Fruit fly (Drosophila melanogaster) whole organism, prepupa: Measurements from ENCODE around the gene qjt.

Experiments
- Blimp-1 ChIP-seq: fragments of 200-800 bp; sonication (Bioruptor generic); optimal IDR thresholded peaks from 3 replicates; lab custom pipeline; 2017; ENCODE audit warnings: missing biosample characterization, missing genetic modification characterization, mild to moderate bottlenecking, moderate library complexity, missing genetic modification reagents
- CG11294 ChIP-seq: fragments of 200-800 bp; sonication (Bioruptor generic); IDR thresholded peaks from 2 replicates; pipeline ENCODE4 v1.3.6; 2022; ENCODE audit warnings: missing biosample characterization, missing genetic modification characterization
- CG11762 ChIP-seq: fragments of 200-800 bp; sonication (Bioruptor generic); optimal IDR thresholded peaks from 3 replicates; lab custom pipeline; 2016; ENCODE audit warnings: missing biosample characterization, missing genetic modification characterization; ENCODE audit not compliant: insufficient read depth
- CG11902 ChIP-seq: fragments of 200-800 bp; sonication (Bioruptor generic); optimal IDR thresholded peaks from 3 replicates; lab custom pipeline; 2016; ENCODE audit warnings: missing biosample characterization, missing genetic modification characterization
- CG15336 ChIP-seq: fragments of 200-800 bp; sonication (Bioruptor generic); IDR thresholded peaks from 2 replicates; pipeline ENCODE4 v1.3.6; 2022; ENCODE audit warnings: missing biosample characterization, missing genetic modification characterization
- CG1621 ChIP-seq: fragments of 200-800 bp; sonication (Bioruptor generic); optimal IDR thresholded peaks from 3 replicates; lab custom pipeline; 2018; ENCODE audit warnings: missing biosample characterization, mild to moderate bottlenecking, missing genetic modification characterization
- CG16779 ChIP-seq: fragments of 200-800 bp; sonication (Bioruptor generic); optimal IDR thresholded peaks from 3 replicates; lab custom pipeline; 2017; ENCODE audit warnings: missing biosample characterization, mild to moderate bottlenecking, missing genetic modification characterization
- CG3032 ChIP-seq: fragments of 200-800 bp; optimal IDR thresholded peaks from 2 replicates; lab custom pipeline; 2019; ENCODE audit warnings: missing biosample characterization, mild to moderate bottlenecking, missing genetic modification characterization, moderate library complexity
- CG31627 ChIP-seq: fragments of 200-800 bp; sonication (Bioruptor generic); optimal IDR thresholded peaks from 3 replicates; lab custom pipeline; 2016; ENCODE audit warnings: missing biosample characterization, missing genetic modification characterization
- CG32006 ChIP-seq: fragments of 200-800 bp; sonication (Bioruptor generic); optimal IDR thresholded peaks from 3 replicates; lab custom pipeline; 2017; ENCODE audit warnings: missing biosample characterization, mild to moderate bottlenecking, missing genetic modification characterization
- CG3919 ChIP-seq: fragments of 200-800 bp; sonication (Bioruptor generic); optimal IDR thresholded peaks from 3 replicates; lab custom pipeline; 2016; ENCODE audit warnings: missing biosample characterization, missing genetic modification characterization
- CG4318 ChIP-seq: fragments of 200-800 bp; sonication (Bioruptor generic); optimal IDR thresholded peaks from 3 replicates; lab custom pipeline; 2017; ENCODE audit warnings: missing biosample characterization, mild to moderate bottlenecking, missing genetic modification characterization
- CG6163 ChIP-seq: fragments of 200-800 bp; sonication (Bioruptor generic); IDR thresholded peaks from 3 replicates; pipeline ENCODE4 v1.3.6; 2022; ENCODE audit warnings: missing biosample characterization, missing genetic modification characterization
- CG6276 ChIP-seq: fragments of 200-800 bp; sonication (Bioruptor generic); optimal IDR thresholded peaks from 2 replicates; lab custom pipeline; 2017; ENCODE audit warnings: missing biosample characterization, mild to moderate bottlenecking, missing genetic modification characterization
- CG6808 ChIP-seq: fragments of 200-800 bp; sonication (Bioruptor generic); optimal IDR thresholded peaks from 3 replicates; lab custom pipeline; 2017; ENCODE audit warnings: missing biosample characterization, missing genetic modification characterization, mild to moderate bottlenecking, moderate library complexity, missing genetic modification reagents
- CG8119 ChIP-seq: fragments of 200-800 bp; sonication (Bioruptor generic); IDR thresholded peaks from 3 replicates; pipeline ENCODE4 v1.3.6; 2022; ENCODE audit warnings: missing biosample characterization, missing genetic modification characterization
- CG8319 ChIP-seq: fragments of 200-800 bp; sonication (Bioruptor generic); optimal IDR thresholded peaks from 3 replicates; lab custom pipeline; 2016; ENCODE audit warnings: missing biosample characterization, missing genetic modification characterization
- CG9139 ChIP-seq: fragments of 200-800 bp; sonication (Bioruptor generic); optimal IDR thresholded peaks from 3 replicates; lab custom pipeline; 2017; ENCODE audit warnings: missing biosample characterization, mild to moderate bottlenecking, missing genetic modification characterization
- Eip75B ChIP-seq: fragments of 200-800 bp; sonication (Bioruptor generic); optimal IDR thresholded peaks from 3 replicates; lab custom pipeline; 2016; ENCODE audit warnings: missing biosample characterization, missing genetic modification characterization
- Eip78C ChIP-seq: fragments of 200-800 bp; sonication (Bioruptor generic); peaks from one replicate; lab custom pipeline; 2016; ENCODE audit warnings: missing biosample characterization, missing genetic modification characterization
- Ets96B ChIP-seq: fragments of 200-800 bp; optimal IDR thresholded peaks from 2 replicates; lab custom pipeline; 2019; ENCODE audit warnings: missing biosample characterization, mild to moderate bottlenecking, missing genetic modification characterization, moderate library complexity
- Gug ChIP-seq: fragments of 200-800 bp; sonication (Bioruptor generic); IDR thresholded peaks from 2 replicates; pipeline ENCODE4 v1.3.6; 2022; ENCODE audit warnings: missing biosample characterization, missing genetic modification characterization
- Hr4 ChIP-seq: fragments of 200-800 bp; sonication (Bioruptor generic); optimal IDR thresholded peaks from 3 replicates; lab custom pipeline; 2016; ENCODE audit warnings: missing biosample characterization, missing genetic modification characterization
- Lpt ChIP-seq: fragments of 200-800 bp; sonication (Bioruptor generic); optimal IDR thresholded peaks from 3 replicates; lab custom pipeline; 2016; ENCODE audit warnings: missing biosample characterization, missing genetic modification characterization
- Met ChIP-seq: fragments of 200-800 bp; sonication (Bioruptor generic); optimal IDR thresholded peaks from 3 replicates; lab custom pipeline; 2016; ENCODE audit warnings: missing biosample characterization, missing genetic modification characterization
- OdsH ChIP-seq: fragments of 200-800 bp; sonication (Bioruptor generic); optimal IDR thresholded peaks from 3 replicates; lab custom pipeline; 2016; ENCODE audit warnings: missing biosample characterization, missing genetic modification characterization
- Sox14 ChIP-seq: fragments of 200-800 bp; sonication (Bioruptor generic); optimal IDR thresholded peaks from 3 replicates; lab custom pipeline; 2016; ENCODE audit warnings: missing biosample characterization, missing genetic modification characterization
- Sox15 ChIP-seq: fragments of 200-800 bp; sonication (Bioruptor generic); optimal IDR thresholded peaks from 3 replicates; lab custom pipeline; 2016; ENCODE audit warnings: missing biosample characterization, missing genetic modification characterization
- dac ChIP-seq: fragments of 200-800 bp; sonication (Bioruptor generic); optimal IDR thresholded peaks from 2 replicates; lab custom pipeline; 2017; ENCODE audit warnings: missing biosample characterization, mild to moderate bottlenecking, missing genetic modification characterization
- dsx ChIP-seq: fragments of 200-800 bp; optimal IDR thresholded peaks from 3 replicates; lab custom pipeline; 2019; ENCODE audit warnings: missing biosample characterization, mild to moderate bottlenecking, missing genetic modification characterization, moderate library complexity; ENCODE audit not compliant: poor library complexity, severe bottlenecking
- eg ChIP-seq: fragments of 200-800 bp; sonication (Bioruptor generic); IDR thresholded peaks from 3 replicates; pipeline ENCODE4 v1.3.6; 2022; ENCODE audit warnings: missing biosample characterization, missing genetic modification characterization
- fd85E ChIP-seq: fragments of 200-800 bp; sonication (Bioruptor generic); optimal IDR thresholded peaks from 3 replicates; lab custom pipeline; 2016; ENCODE audit warnings: missing biosample characterization, missing genetic modification characterization
- lz ChIP-seq: fragments of 200-800 bp; sonication (Bioruptor generic); optimal IDR thresholded peaks from 3 replicates; lab custom pipeline; 2016; ENCODE audit warnings: missing biosample characterization, missing genetic modification characterization
- pdm3 ChIP-seq: fragments of 200-800 bp; sonication (Bioruptor generic); optimal IDR thresholded peaks from 3 replicates; lab custom pipeline; 2016; ENCODE audit warnings: missing biosample characterization, missing genetic modification characterization
- salr ChIP-seq, 2 experiments: fragments of 200-800 bp; sonication (Bioruptor generic); optimal IDR thresholded peaks; 3 replicates each; lab custom pipeline; 2016 to 2018; ENCODE audit warnings: missing biosample characterization in 2 of 2, missing genetic modification characterization in 2 of 2, mild to moderate bottlenecking in 1 of 2
- spab ChIP-seq: fragments of 200-800 bp; sonication (Bioruptor generic); optimal IDR thresholded peaks from 2 replicates; lab custom pipeline; 2017; ENCODE audit warnings: missing biosample characterization, mild to moderate bottlenecking, missing genetic modification characterization, missing genetic modification reagents
- ss ChIP-seq, 2 experiments: fragments of 200-800 bp; sonication (Bioruptor generic); optimal IDR thresholded peaks; 2 replicates in 1 of 2; 3 replicates in 1 of 2; lab custom pipeline; 2017 to 2018; ENCODE audit warnings: mild to moderate bottlenecking in 2 of 2, missing biosample characterization in 2 of 2, missing genetic modification characterization in 2 of 2, moderate library complexity in 1 of 2
- svp ChIP-seq: fragments of 200-800 bp; sonication (Bioruptor generic); peaks from one replicate; lab custom pipeline; 2016; ENCODE audit warnings: missing biosample characterization, missing genetic modification characterization
- vri ChIP-seq: fragments of 200-800 bp; sonication (Bioruptor generic); optimal IDR thresholded peaks from 3 replicates; lab custom pipeline; 2016; ENCODE audit warnings: missing biosample characterization, mild to moderate bottlenecking, missing genetic modification characterization

qjt gene

dm6 chr3L:17497969-17498368, 19.1 kb downstream of the qjt start (continued):
- TF ChIP-seq dac (GFP tag; lab: Kevin White, UChicago): peak; percentile 10

dm6 chr3L:17498952-17499710, 20.2 kb downstream of the qjt start:
- TF ChIP-seq Met (GFP tag; lab: Kevin White, UChicago) (no peak), OdsH (peak; percentile 35), spab (GFP tag; lab: Kevin White, UChicago) (no peak), CG11762 (no peak), CG8119 (GFP tag; lab: Robert Waterston, UW) (peak; percentile 50; the same call in 2 of the 3 replicates), Lpt (GFP tag; lab: Kevin White, UChicago) (peak; percentile 6), Hr4 (GFP tag; lab: Kevin White, UChicago) (peak; percentile 39), ss (GFP tag; optimal IDR thresholded peaks at IDR 0.05; lab: Kevin White, UChicago) (peak in 1 of 2 experiments; percentile 9), Ets96B (no peak), lz (GFP tag; lab: Kevin White, UChicago) (no peak), Sox14 (GFP tag; lab: Kevin White, UChicago) (no peak), CG6163 (GFP tag; lab: Robert Waterston, UW) (0 out of 3 replicates have a peak, but pooled peaks have one; percentile 5), CG15336 (GFP tag; lab: Robert Waterston, UW) (peak; percentile 58), CG31627 (GFP tag; lab: Kevin White, UChicago) (no peak), CG9139 (no peak), CG4318 (GFP tag; lab: Kevin White, UChicago) (no peak), Eip75B (no peak), dac (GFP tag; lab: Kevin White, UChicago) (no peak), salr (GFP tag; optimal IDR thresholded peaks at IDR 0.05; lab: Kevin White, UChicago) (peak in 1 of 2 experiments; percentile 40), CG1621 (tag; lab: Kevin White, UChicago) (no peak), CG11294 (no peak), CG11902 (GFP tag; lab: Kevin White, UChicago) (no peak), CG32006 (GFP tag; lab: Kevin White, UChicago) (peak; percentile 47), Gug (0 out of 2 replicates have a peak, but pooled peaks have one; percentile 20), Eip78C (GFP tag; lab: Kevin White, UChicago) (peak; percentile 30), eg (GFP tag; lab: Robert Waterston, UW) (no peak; the same call in 2 of the 3 replicates), Sox15 (GFP tag; lab: Kevin White, UChicago) (no peak), CG3919 (no peak)

DNA sequence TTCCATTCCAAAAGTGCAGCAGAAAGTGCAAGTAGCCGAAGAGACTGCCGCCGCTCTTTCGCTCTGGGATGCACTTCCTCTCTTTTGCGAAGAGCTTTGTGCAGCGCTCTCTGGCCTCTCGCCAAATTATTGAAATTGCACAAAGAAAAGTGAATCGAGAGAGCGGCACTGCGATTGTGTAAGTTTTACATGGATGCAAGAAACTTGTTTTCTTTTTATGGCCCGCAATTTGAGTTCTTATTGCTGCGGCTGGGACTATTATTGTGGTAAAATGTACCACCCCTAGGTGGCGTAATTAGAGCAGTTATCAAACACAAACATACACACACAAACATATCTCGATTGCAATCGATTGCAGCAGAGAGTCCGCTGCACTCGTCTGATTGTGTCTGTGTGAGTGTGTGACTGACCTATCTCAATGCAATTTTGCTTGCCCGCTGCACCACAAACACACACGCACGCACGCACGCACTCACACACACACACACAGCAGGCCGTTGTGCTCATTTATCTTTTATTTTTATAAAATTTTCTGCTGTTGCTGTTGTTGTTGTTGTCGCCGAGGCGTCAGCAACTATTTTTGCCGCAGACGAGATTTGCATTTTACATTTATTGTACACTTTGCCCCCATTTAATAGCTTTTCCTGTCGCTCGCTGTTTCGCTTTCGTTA, 21.6 kb downstream of the qjt start:
- TF ChIP-seq dsx (GFP tag; lab: Kevin White, UChicago) (peak; percentile 39), CG3032 (tag; lab: Kevin White, UChicago) (peak; percentile 16), CG6163 (GFP tag; lab: Robert Waterston, UW) (peak; percentile 61; the same call in 2 of the 3 replicates), CG15336 (GFP tag; lab: Robert Waterston, UW) (peak; percentile 39), svp (GFP tag; lab: Kevin White, UChicago) (peak; percentile 57), CG6276 (GFP tag; lab: Kevin White, UChicago) (peak; percentile 61), vri (GFP tag; lab: Kevin White, UChicago) (peak; percentile 26), Eip75B (peak; percentile 18), fd85E (GFP tag; lab: Kevin White, UChicago) (no peak), CG16779 (tag; lab: Kevin White, UChicago) (peak; percentile 7), CG11762 (no peak), Blimp-1 (peak; percentile 84), pdm3 (peak; percentile 2), CG32006 (GFP tag; lab: Kevin White, UChicago) (peak; percentile 18), Sox15 (GFP tag; lab: Kevin White, UChicago) (no peak), CG8319 (no peak), CG8119 (GFP tag; lab: Robert Waterston, UW) (peak; percentile 36; the same call in 1 of the 3 replicates), Sox14 (GFP tag; lab: Kevin White, UChicago) (peak; percentile 60), CG1621 (tag; lab: Kevin White, UChicago) (peak; percentile 47), CG4318 (GFP tag; lab: Kevin White, UChicago) (no peak), ss (GFP tag; optimal IDR thresholded peaks at IDR 0.05; lab: Kevin White, UChicago) (peak; percentile 67 to 84), CG11294 (no peak), CG31627 (GFP tag; lab: Kevin White, UChicago) (no peak), CG6808 (GFP tag; lab: Kevin White, UChicago) (peak; percentile 48), Met (GFP tag; lab: Kevin White, UChicago) (no peak), Lpt (GFP tag; lab: Kevin White, UChicago) (peak; percentile 73), CG9139 (no peak), Eip78C (GFP tag; lab: Kevin White, UChicago) (peak; percentile 77), eg (GFP tag; lab: Robert Waterston, UW) (peak; percentile 69; the same call in 2 of the 3 replicates)
- TF ChIP-seq, all 60 proteins: peak for 20
